Worm (Caenorhabditis elegans) whole organism, L4 larva: Measurements from ENCODE around the gene W04D12.1.

Experiments
- F26F4.8 ChIP-seq: fragments of 200-800 bp; sonication (Bioruptor generic); conservative IDR thresholded peaks from 2 replicates; pipeline ENCODE4 v1.3.6; 2022; ENCODE audit warnings: missing genetic modification characterization, missing compliant biosample characterization
- F44E2.7 ChIP-seq: fragments of 200-800 bp; sonication (Bioruptor generic); IDR thresholded peaks from 2 replicates; pipeline ENCODE4 v2.1.2; 2022; ENCODE audit warnings: missing genetic modification characterization, missing compliant biosample characterization
- R02D3.7 ChIP-seq: fragments of 150-350 bp; sonication (generic microtip); optimal IDR thresholded peaks from 3 replicates; lab custom pipeline; 2014; ENCODE audit warnings: missing biosample characterization, missing genetic modification characterization
- T26A8.4 ChIP-seq: fragments of 200-800 bp; sonication (Bioruptor generic); IDR thresholded peaks from 2 replicates; pipeline ENCODE4 v1.3.6; 2022; ENCODE audit warnings: missing genetic modification characterization, missing compliant biosample characterization
- Y48G9A.11 ChIP-seq: fragments of 200-800 bp; sonication (Bioruptor generic); IDR thresholded peaks from 2 replicates; pipeline ENCODE4 v1.3.6; 2022; ENCODE audit warnings: missing genetic modification reagents, missing genetic modification characterization, missing compliant biosample characterization
- ZK546.5 ChIP-seq, 2 experiments: sonication (generic microtip); optimal IDR thresholded peaks; 2 replicates each; lab custom pipeline; 2017; ENCODE audit warnings: missing biosample characterization in 2 of 2, missing genetic modification characterization in 2 of 2
- aly-2 ChIP-seq: sonication (generic microtip); optimal IDR thresholded peaks from 2 replicates; lab custom pipeline; 2018; ENCODE audit warnings: missing biosample characterization, missing genetic modification characterization
- ceh-62 ChIP-seq: sonication (generic microtip); optimal IDR thresholded peaks from 2 replicates; lab custom pipeline; 2017; ENCODE audit warnings: missing biosample characterization, missing genetic modification characterization
- ctbp-1 ChIP-seq: fragments of 200-800 bp; sonication (Bioruptor generic); IDR thresholded peaks from 2 replicates; pipeline ENCODE4 v1.3.6; 2022; ENCODE audit warnings: missing genetic modification reagents, missing genetic modification characterization, missing compliant biosample characterization
- daf-16 ChIP-seq, 3 experiments: sonication (generic microtip); optimal IDR thresholded peaks; 2 replicates each; lab custom pipeline; 2016 to 2017; ENCODE audit warnings: missing genetic modification characterization in 3 of 3, missing genetic modification reagents in 3 of 3, mild to moderate bottlenecking in 2 of 3, missing compliant biosample characterization in 2 of 3, missing biosample characterization in 1 of 3, moderate library complexity in 1 of 3
- dmd-6 ChIP-seq: fragments of 200-800 bp; sonication (Bioruptor generic); IDR thresholded peaks from 2 replicates; pipeline ENCODE4 v1.3.6; 2022; ENCODE audit warnings: missing genetic modification reagents, missing genetic modification characterization, missing compliant biosample characterization
- dmd-9 ChIP-seq: fragments of 200-800 bp; sonication (Bioruptor generic); IDR thresholded peaks from 2 replicates; pipeline ENCODE4 v1.3.6; 2022; ENCODE audit warnings: missing genetic modification reagents, missing genetic modification characterization, missing compliant biosample characterization
- dpl-1 ChIP-seq: fragments of 150-350 bp; optimal IDR thresholded peaks from 2 replicates; lab custom pipeline; 2014; ENCODE audit warnings: missing biosample characterization, missing genetic modification reagents, missing genetic modification characterization
- duxl-1 ChIP-seq: sonication (generic microtip); optimal IDR thresholded peaks from 2 replicates; lab custom pipeline; 2016; ENCODE audit warnings: mild to moderate bottlenecking, missing genetic modification characterization, moderate library complexity, missing compliant biosample characterization; ENCODE audit not compliant: poor library complexity
- egl-27 ChIP-seq: sonication (generic microtip); optimal IDR thresholded peaks from 3 replicates; lab custom pipeline; 2017; ENCODE audit warnings: missing biosample characterization, missing genetic modification reagents, missing genetic modification characterization
- fos-1 ChIP-seq: fragments of 150-350 bp; optimal IDR thresholded peaks from 2 replicates; lab custom pipeline; 2014; ENCODE audit warnings: missing biosample characterization, missing genetic modification characterization
- hlh-11 ChIP-seq: fragments of 200-800 bp; sonication (Bioruptor generic); optimal IDR thresholded peaks from 2 replicates; lab custom pipeline; 2018; ENCODE audit warnings: mild to moderate bottlenecking, missing genetic modification characterization, missing compliant biosample characterization
- hmg-1.1 ChIP-seq: fragments of 200-800 bp; sonication (Bioruptor generic); IDR thresholded peaks from 2 replicates; pipeline ENCODE4 v1.3.6; 2022; ENCODE audit warnings: missing genetic modification reagents, missing genetic modification characterization, missing compliant biosample characterization
- lim-7 ChIP-seq: fragments of 200-800 bp; sonication (Bioruptor generic); IDR thresholded peaks from 2 replicates; pipeline ENCODE4 v1.3.6; 2022; ENCODE audit warnings: missing genetic modification characterization, missing compliant biosample characterization
- lin-13 ChIP-seq: fragments of 150-350 bp; optimal IDR thresholded peaks from 2 replicates; lab custom pipeline; 2014; ENCODE audit warnings: missing biosample characterization, missing genetic modification reagents, missing genetic modification characterization
- lin-15B ChIP-seq: fragments of 150-350 bp; sonication (generic microtip); optimal IDR thresholded peaks from 3 replicates; lab custom pipeline; 2014; ENCODE audit warnings: missing biosample characterization, missing genetic modification characterization
- lin-39 ChIP-seq: fragments of 150-350 bp; optimal IDR thresholded peaks from 2 replicates; lab custom pipeline; 2014; ENCODE audit warnings: missing biosample characterization, missing genetic modification reagents, missing genetic modification characterization
- lir-3 ChIP-seq: sonication (generic microtip); optimal IDR thresholded peaks from 2 replicates; lab custom pipeline; 2016; ENCODE audit warnings: mild to moderate bottlenecking, missing genetic modification characterization, missing compliant biosample characterization
- lsy-2 ChIP-seq, 2 experiments: fragments of 150-350 bp in 1 of 2; sonication (generic microtip) in 1 of 2; optimal IDR thresholded peaks; 2 replicates each; lab custom pipeline; 2014 to 2017; ENCODE audit warnings: missing biosample characterization in 2 of 2, missing genetic modification characterization in 2 of 2
- madf-5 ChIP-seq, 2 experiments: fragments of 200-800 bp; sonication (Bioruptor generic); IDR thresholded peaks; 2 replicates each; pipeline ENCODE4 v1.3.6; 2022; ENCODE audit warnings: missing compliant biosample characterization in 2 of 2, missing genetic modification characterization in 2 of 2
- mdl-1 ChIP-seq, 2 experiments: fragments of 150-350 bp in 1 of 2; sonication (generic microtip) in 1 of 2; optimal IDR thresholded peaks; 2 replicates each; lab custom pipeline; 2014 to 2017; ENCODE audit warnings: missing biosample characterization in 2 of 2, missing genetic modification characterization in 2 of 2
- mxl-3 ChIP-seq: fragments of 200-800 bp; sonication (Bioruptor generic); optimal IDR thresholded peaks from 2 replicates; lab custom pipeline; 2018; ENCODE audit warnings: mild to moderate bottlenecking, missing genetic modification characterization, missing compliant biosample characterization
- nhr-10 ChIP-seq: fragments of 150-350 bp; optimal IDR thresholded peaks from 2 replicates; lab custom pipeline; 2014; ENCODE audit warnings: missing biosample characterization, missing genetic modification characterization
- nhr-41 ChIP-seq: fragments of 200-800 bp; sonication (Bioruptor generic); IDR thresholded peaks from 2 replicates; pipeline ENCODE4 v1.3.6; 2022; ENCODE audit warnings: missing genetic modification reagents, missing genetic modification characterization, missing compliant biosample characterization
- nhr-42 ChIP-seq: fragments of 200-800 bp; sonication (Bioruptor generic); IDR thresholded peaks from 2 replicates; pipeline ENCODE4 v1.3.6; 2022; ENCODE audit warnings: missing genetic modification characterization, missing compliant biosample characterization
- nhr-6 ChIP-seq: fragments of 150-350 bp; optimal IDR thresholded peaks from 2 replicates; lab custom pipeline; 2014; ENCODE audit warnings: missing biosample characterization, missing genetic modification characterization
- nhr-76 ChIP-seq: fragments of 150-350 bp; optimal IDR thresholded peaks from 2 replicates; lab custom pipeline; 2014; ENCODE audit warnings: missing biosample characterization, missing genetic modification characterization
- nhr-77 ChIP-seq: fragments of 150-350 bp; optimal IDR thresholded peaks from 2 replicates; lab custom pipeline; 2014; ENCODE audit warnings: missing biosample characterization, missing genetic modification characterization
- pha-4 ChIP-seq, 2 experiments: fragments of 150-350 bp in 1 of 2; fragments of 200-800 bp in 1 of 2; sonication (Bioruptor generic) in 1 of 2; IDR thresholded peaks in 1 of 2; optimal IDR thresholded peaks in 1 of 2; 2 replicates each; pipeline versions ENCODE4 v1.3.6 to Lab custom; 2014 to 2022; ENCODE audit warnings: missing genetic modification characterization in 2 of 2, missing genetic modification reagents in 2 of 2, missing biosample characterization in 1 of 2, missing compliant biosample characterization in 1 of 2
- php-3 ChIP-seq: fragments of 200-800 bp; sonication (Bioruptor generic); IDR thresholded peaks from 2 replicates; pipeline ENCODE4 v1.3.6; 2022; ENCODE audit warnings: missing genetic modification reagents, missing genetic modification characterization, missing compliant biosample characterization
- pqm-1 ChIP-seq: sonication (generic microtip); optimal IDR thresholded peaks from 2 replicates; lab custom pipeline; 2017; ENCODE audit warnings: missing biosample characterization, missing genetic modification characterization
- rbr-2 ChIP-seq: sonication (generic microtip); optimal IDR thresholded peaks from 2 replicates; lab custom pipeline; 2016; ENCODE audit warnings: missing genotype, missing genetic modification characterization, missing compliant biosample characterization
- set-16 ChIP-seq: fragments of 200-800 bp; sonication (Bioruptor generic); IDR thresholded peaks from 2 replicates; pipeline ENCODE4 v1.3.6; 2022; ENCODE audit warnings: missing genetic modification reagents, missing genetic modification characterization, missing compliant biosample characterization
- skn-1 ChIP-seq: fragments of 150-350 bp; optimal IDR thresholded peaks from 2 replicates; lab custom pipeline; 2014; ENCODE audit warnings: missing biosample characterization, missing genetic modification characterization
- snpc-1.2 ChIP-seq: fragments of 200-800 bp; sonication (Bioruptor generic); IDR thresholded peaks from 2 replicates; pipeline ENCODE4 v1.3.6; 2022; ENCODE audit warnings: missing genetic modification reagents, missing genetic modification characterization, missing compliant biosample characterization
- snpc-4 ChIP-seq: fragments of 150-350 bp; optimal IDR thresholded peaks from 2 replicates; lab custom pipeline; 2014; ENCODE audit warnings: missing biosample characterization, missing genetic modification characterization
- spr-3 ChIP-seq: fragments of 200-800 bp; sonication (Bioruptor generic); optimal IDR thresholded peaks from 2 replicates; lab custom pipeline; 2018; ENCODE audit warnings: mild to moderate bottlenecking, missing genetic modification characterization, missing compliant biosample characterization
- tra-1 ChIP-seq: fragments of 200-800 bp; sonication (Bioruptor generic); IDR thresholded peaks from 2 replicates; pipeline ENCODE4 v1.3.6; 2022; ENCODE audit warnings: missing genetic modification reagents, missing genetic modification characterization, missing compliant biosample characterization
- unc-130 ChIP-seq: sonication (generic microtip); optimal IDR thresholded peaks from 2 replicates; lab custom pipeline; 2016; ENCODE audit warnings: missing genetic modification reagents, missing genetic modification characterization, missing compliant biosample characterization
- unc-39 ChIP-seq: sonication (generic microtip); optimal IDR thresholded peaks from 2 replicates; lab custom pipeline; 2017; ENCODE audit warnings: missing biosample characterization, missing genetic modification characterization
- unc-62 ChIP-seq, 3 experiments: fragments of 150-350 bp in 1 of 3; sonication (generic microtip); optimal IDR thresholded peaks in 2 of 3; peaks in 1 of 3; 1 replicate in 1 of 3; 2 replicates in 2 of 3; lab custom pipeline; 2014 to 2017; ENCODE audit warnings: missing biosample characterization in 3 of 3, missing genetic modification characterization in 3 of 3, missing genetic modification reagents in 3 of 3, missing genotype in 1 of 3
- zag-1 ChIP-seq: fragments of 150-350 bp; optimal IDR thresholded peaks from 2 replicates; lab custom pipeline; 2014; ENCODE audit warnings: missing biosample characterization, missing genetic modification characterization
- zfp-3 ChIP-seq: fragments of 200-800 bp; sonication (Bioruptor generic); conservative IDR thresholded peaks from 2 replicates; pipeline ENCODE4 v1.3.6; 2022; ENCODE audit warnings: missing genetic modification reagents, missing genetic modification characterization, missing compliant biosample characterization
- ztf-11 ChIP-seq: fragments of 150-350 bp; optimal IDR thresholded peaks from 2 replicates; lab custom pipeline; 2014; ENCODE audit warnings: missing biosample characterization, missing genetic modification characterization

Gene W04D12.1

DNA sequence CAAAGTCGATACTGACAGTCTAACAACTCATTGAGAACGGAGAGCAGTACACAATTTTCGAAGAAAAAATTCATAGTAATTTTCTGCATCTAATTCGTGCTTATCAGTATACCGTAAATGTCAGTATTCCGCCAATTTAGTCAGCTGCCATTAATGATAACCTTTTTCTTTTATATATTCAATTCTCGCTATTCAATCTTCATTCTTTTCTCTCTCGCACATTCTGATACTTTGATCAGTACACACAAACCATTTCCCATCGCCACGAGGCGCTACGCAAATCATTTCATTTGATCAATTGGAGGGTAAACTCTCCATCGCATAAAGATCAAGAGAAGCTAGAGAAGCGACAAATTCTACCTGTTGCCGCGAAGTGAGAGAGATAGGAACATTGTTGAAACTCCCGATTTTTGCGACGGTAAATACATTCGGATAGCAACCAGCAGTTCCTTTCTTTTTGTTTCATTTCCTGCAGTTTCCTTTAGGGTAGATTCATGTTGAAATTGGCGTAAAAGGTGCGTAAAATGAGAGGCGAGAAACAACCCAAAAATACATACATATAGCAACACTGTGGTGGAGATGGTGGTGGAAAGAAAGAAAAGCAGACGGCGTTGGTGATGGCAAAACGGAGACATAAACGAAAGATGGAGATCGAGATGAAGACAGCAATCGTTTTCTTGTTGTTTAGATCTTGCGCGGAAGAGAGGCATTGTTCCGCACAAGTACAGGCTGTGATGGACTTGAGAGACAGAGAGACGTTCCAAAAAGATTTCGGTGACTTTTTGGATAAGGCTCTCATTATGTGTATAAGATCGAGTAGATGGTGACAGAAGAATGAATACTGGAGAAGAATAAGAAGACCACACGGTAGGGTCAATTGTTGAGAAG lies 1.7 kb downstream of the W04D12.1 start (continued):
- no peak for TF ChIP-seq R02D3.7
- TF ChIP-seq dmd-6 (GFP tag; lab: Robert Waterston, UW): peak; percentile 95
- TF ChIP-seq daf-16 (GFP tag; optimal IDR thresholded peaks at IDR 0.05; lab: Kevin White, UChicago): peak in 1 of 2 experiments; percentile 60
- TF ChIP-seq daf-16 (tag; optimal IDR thresholded peaks at IDR 0.05; lab: Kevin White, UChicago): peak; percentile 82
- no peak for TF ChIP-seq unc-39 (tag; lab: Kevin White, UChicago)
- no peak for TF ChIP-seq lin-39
- TF ChIP-seq lin-13 (GFP tag; lab: Kevin White, UChicago): no peak
- TF ChIP-seq tra-1 (GFP tag; lab: Robert Waterston, UW): peak; percentile 58; the same call in 1 of the 2 replicates
- 0 out of 2 replicates have a peak, but pooled peaks have one; percentile 7 for TF ChIP-seq hmg-1.1 (GFP tag; lab: Robert Waterston, UW)
- no peak for TF ChIP-seq nhr-76 (tag; lab: Kevin White, UChicago)
- TF ChIP-seq mxl-3: peak; percentile 86
- TF ChIP-seq php-3 (GFP tag; lab: Robert Waterston, UW): peak; percentile 87
- TF ChIP-seq zfp-3: 0 out of 2 replicates have a peak, but pooled peaks have one; percentile 31
- TF ChIP-seq snpc-4 (tag; lab: Kevin White, UChicago): no peak
- no peak for TF ChIP-seq aly-2
- TF ChIP-seq ZK546.5 (tag; optimal IDR thresholded peaks at IDR 0.05; lab: Kevin White, UChicago): no peak
- no peak for TF ChIP-seq zag-1 (tag; lab: Kevin White, UChicago)
- no peak for TF ChIP-seq spr-3 (GFP tag; lab: Kevin White, UChicago)
- peak; percentile 55 to 58 for TF ChIP-seq lsy-2 (tag; optimal IDR thresholded peaks at IDR 0.05; lab: Kevin White, UChicago)
- TF ChIP-seq unc-130 (GFP tag; lab: Kevin White, UChicago): no peak
- TF ChIP-seq nhr-41: no peak
- peak; percentile 70 to 93 for TF ChIP-seq mdl-1 (tag; optimal IDR thresholded peaks at IDR 0.05; lab: Kevin White, UChicago)
- no peak for TF ChIP-seq rbr-2 (tag; lab: Kevin White, UChicago)
- no peak for TF ChIP-seq lim-7
- no peak for TF ChIP-seq skn-1 (tag; lab: Kevin White, UChicago)
- TF ChIP-seq ctbp-1 (GFP tag; lab: Robert Waterston, UW): no peak
- TF ChIP-seq nhr-77 (tag; lab: Kevin White, UChicago): peak; percentile 77
- TF ChIP-seq nhr-10 (tag; lab: Kevin White, UChicago): peak; percentile 52
- TF ChIP-seq T26A8.4 (GFP tag; lab: Robert Waterston, UW): peak; percentile 27; the same call in 1 of the 2 replicates
- TF ChIP-seq nhr-42 (GFP tag; lab: Robert Waterston, UW): no peak
- TF ChIP-seq ztf-11: no peak
- peak; percentile 15 for TF ChIP-seq duxl-1 (tag; lab: Kevin White, UChicago)
- TF ChIP-seq hlh-11 (tag; lab: Kevin White, UChicago): peak; percentile 93
- no peak for TF ChIP-seq lin-15B (tag; lab: Kevin White, UChicago)
- no peak for TF ChIP-seq madf-5 (GFP tag; IDR thresholded peaks at IDR 0.05; lab: Robert Waterston, UW)
- no peak for TF ChIP-seq Y48G9A.11 (GFP tag; lab: Robert Waterston, UW)
- no peak for TF ChIP-seq F44E2.7 (GFP tag; lab: Robert Waterston, UW)
- peak; percentile 93 for TF ChIP-seq pqm-1 (tag; lab: Kevin White, UChicago)
- TF ChIP-seq ceh-62: no peak
- no peak for TF ChIP-seq fos-1
- no peak for TF ChIP-seq lir-3
- no peak for TF ChIP-seq dpl-1
- no peak for TF ChIP-seq set-16 (GFP tag; lab: Robert Waterston, UW)
- TF ChIP-seq egl-27 (tag; lab: Kevin White, UChicago): no peak
- TF ChIP-seq unc-62 (GFP tag; optimal IDR thresholded peaks at IDR 0.05 in 1 of 2; lab: Kevin White, UChicago): peak; percentile 49 to 82
- TF ChIP-seq unc-62 (tag; optimal IDR thresholded peaks at IDR 0.05; lab: Kevin White, UChicago): no peak
- TF ChIP-seq pha-4 (GFP tag; IDR thresholded peaks at IDR 0.05; lab: Robert Waterston, UW): no peak
- TF ChIP-seq pha-4 (tag; optimal IDR thresholded peaks at IDR 0.05; lab: Kevin White, UChicago): no peak
- peak; percentile 67 for TF ChIP-seq nhr-6 (tag; lab: Kevin White, UChicago)
- TF ChIP-seq snpc-1.2 (GFP tag; lab: Robert Waterston, UW): no peak
- no peak for TF ChIP-seq dmd-9 (GFP tag; lab: Robert Waterston, UW)
- no peak for TF ChIP-seq F26F4.8
